Fruit fly (Drosophila melanogaster): ENCODE measurements around the gene CG17294.

DNA sequence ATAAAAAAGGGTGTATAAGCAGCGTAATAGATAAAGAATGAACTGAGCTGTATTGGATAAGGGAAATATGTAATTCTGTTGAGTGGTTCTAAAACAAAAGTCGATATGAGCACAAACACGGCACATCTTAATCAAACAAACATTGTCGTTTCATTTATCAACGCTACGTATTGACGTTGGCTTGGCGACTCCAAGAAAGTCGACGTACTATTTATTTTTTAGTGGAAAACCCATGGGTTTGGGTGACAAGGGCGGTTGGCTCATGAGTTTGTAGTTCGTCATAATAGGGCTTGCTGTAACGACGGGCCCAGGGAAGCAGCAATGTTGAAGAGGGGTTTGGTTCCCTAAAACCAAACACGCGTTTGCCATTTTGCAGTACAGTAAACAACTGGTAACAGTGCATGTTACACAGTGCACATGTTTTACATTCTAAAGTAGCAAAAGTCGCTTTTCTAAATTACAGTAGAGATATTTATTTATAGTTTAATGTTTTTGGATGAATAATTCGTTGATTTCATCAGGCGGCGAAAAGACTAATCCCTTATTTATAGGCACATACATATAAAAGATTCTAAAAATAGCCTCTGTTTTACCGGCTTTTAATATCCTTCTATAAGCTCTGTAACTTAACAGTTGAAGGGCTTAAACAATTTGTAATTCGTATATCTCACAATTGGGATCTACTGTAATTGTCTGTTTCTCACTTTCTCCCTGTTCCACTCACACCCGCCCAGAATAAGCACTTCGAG is 15.5 kb upstream of the CG17294 start:
- TF ChIP-seq pan (optimal IDR thresholded peaks at IDR 0.05) (no peak), usp (GFP tag; optimal IDR thresholded peaks at IDR 0.05) (no peak), psq (optimal IDR thresholded peaks at IDR 0.05) (no peak)

All from whole organism.